Fruit fly (Drosophila melanogaster) whole organism, prepupa: ENCODE results near the gene CG34162.

Experiments used
- CG10669 ChIP-seq: fragments of 200-800 bp; sonication (Bioruptor generic); optimal IDR thresholded peaks from 3 replicates; lab custom pipeline; 2018; ENCODE audit warnings: missing biosample characterization, mild to moderate bottlenecking, missing genetic modification characterization, moderate library complexity
- CG8319 ChIP-seq: fragments of 200-800 bp; sonication (Bioruptor generic); optimal IDR thresholded peaks from 3 replicates; lab custom pipeline; 2016; ENCODE audit warnings: missing biosample characterization, missing genetic modification characterization
- Hr39 ChIP-seq: fragments of 200-800 bp; sonication (Bioruptor generic); optimal IDR thresholded peaks from 2 replicates; lab custom pipeline; 2016; ENCODE audit warnings: missing biosample characterization, missing genetic modification characterization
- cyc ChIP-seq: fragments of 200-800 bp; sonication (Bioruptor generic); optimal IDR thresholded peaks from 3 replicates; lab custom pipeline; 2016; ENCODE audit warnings: missing biosample characterization, missing genetic modification characterization

dm6 chr2L:11484407-11484806 is 47.2 kb upstream of the CG34162 start, which contains the start of the genes CG43355 and sala:
- TF ChIP-seq cyc (GFP tag; lab: Kevin White, UChicago) (no peak), CG10669 (GFP tag; lab: Kevin White, UChicago) (no peak), CG8319 (GFP tag; lab: Kevin White, UChicago) (no peak), Hr39 (GFP tag; lab: Kevin White, UChicago) (no peak)
